Fruit fly (Drosophila melanogaster): ENCODE data around the gene vir-1.

dm6 chr2L:12468813-12469212, 45.6 kb upstream of the vir-1 start:
- no peak for TF ChIP-seq CG8478 (optimal IDR thresholded peaks at IDR 0.05)
- TF ChIP-seq psq (optimal IDR thresholded peaks at IDR 0.05), result no peak
- TF ChIP-seq pan (optimal IDR thresholded peaks at IDR 0.05), result no peak
- no peak for TF ChIP-seq usp (GFP tag; optimal IDR thresholded peaks at IDR 0.05)
- no peak for TF ChIP-seq Dll (optimal IDR thresholded peaks at IDR 0.05)
- no peak for TF ChIP-seq EcR (GFP tag; optimal IDR thresholded peaks at IDR 0.05)

Data from whole organism.